Fruit fly (Drosophila melanogaster): ENCODE results near the gene gb.

DNA sequence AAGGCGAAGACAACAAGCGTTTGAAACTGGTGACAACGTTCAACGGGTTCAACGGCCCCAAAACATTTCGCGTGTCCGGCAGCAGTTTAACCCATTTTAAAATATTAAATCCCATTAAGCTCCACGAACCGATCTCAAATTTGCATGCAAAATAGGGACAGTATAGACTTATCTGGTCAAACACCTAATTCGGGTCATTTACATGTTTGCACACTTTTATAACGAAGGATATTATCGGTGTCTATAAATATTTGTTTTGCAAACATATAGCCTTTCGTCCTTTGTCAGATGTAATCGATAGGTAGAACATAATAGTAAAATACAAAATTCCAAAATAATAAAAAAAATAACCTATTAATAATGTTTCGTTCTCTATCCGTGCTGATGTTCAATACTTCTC is 50.2 kb downstream of the gb start, which contains the start of gene CG34292:
- TF ChIP-seq CG8159 (tag; optimal IDR thresholded peaks at IDR 0.05), result no peak
- TF ChIP-seq Pif1A (GFP tag; optimal IDR thresholded peaks at IDR 0.05), result no peak
- no peak for TF ChIP-seq Snoo (tag; optimal IDR thresholded peaks at IDR 0.05)
- TF ChIP-seq CG17806 (tag; optimal IDR thresholded peaks at IDR 0.05), result no peak
- TF ChIP-seq EcR (GFP tag; optimal IDR thresholded peaks at IDR 0.05), result no peak
- no peak for TF ChIP-seq Pif1B (GFP tag; optimal IDR thresholded peaks at IDR 0.05)
- no peak for TF ChIP-seq CG10348 (GFP tag; IDR thresholded peaks at IDR 0.05)
